Fruit fly (Drosophila melanogaster) whole organism, embryonic: ENCODE data around the gene Zaf1.

Experiments
- Aef1 ChIP-seq: fragments of 200-800 bp; sonication (Bioruptor generic); IDR thresholded peaks from 3 replicates; pipeline ENCODE4 v1.3.6; 2022; ENCODE audit warnings: missing biosample characterization, missing genetic modification characterization
- Asciz ChIP-seq: fragments of 200-800 bp; sonication (Bioruptor generic); optimal IDR thresholded peaks from 2 replicates; lab custom pipeline; 2017; ENCODE audit warnings: missing biosample characterization, mild to moderate bottlenecking, missing genetic modification characterization, missing genetic modification reagents
- Bdp1 ChIP-seq: fragments of 200-800 bp; sonication (Bioruptor generic); optimal IDR thresholded peaks from 3 replicates; lab custom pipeline; 2016; ENCODE audit warnings: missing biosample characterization, missing genetic modification characterization
- Bgb ChIP-seq: fragments of 200-800 bp; sonication (Bioruptor generic); IDR thresholded peaks from 2 replicates; pipeline ENCODE4 v1.3.6; 2022; ENCODE audit warnings: missing biosample characterization, missing genetic modification characterization; ENCODE audit not compliant: partially characterized antibody
- CG11456 ChIP-seq: fragments of 200-800 bp; sonication (Bioruptor generic); IDR thresholded peaks from 3 replicates; pipeline ENCODE4 v1.3.6; 2022; ENCODE audit warnings: missing biosample characterization, missing genetic modification characterization
- CG12236 ChIP-seq: fragments of 200-800 bp; sonication (Bioruptor generic); optimal IDR thresholded peaks from 2 replicates; lab custom pipeline; 2016; ENCODE audit warnings: missing biosample characterization, missing genetic modification characterization
- CG13296 ChIP-seq: fragments of 200-800 bp; sonication (Bioruptor generic); optimal IDR thresholded peaks from 3 replicates; lab custom pipeline; 2018; ENCODE audit warnings: missing biosample characterization, mild to moderate bottlenecking, missing genetic modification characterization
- CG13424 ChIP-seq: fragments of 200-800 bp; sonication (Bioruptor generic); optimal IDR thresholded peaks from 2 replicates; lab custom pipeline; 2019; ENCODE audit warnings: missing biosample characterization, mild to moderate bottlenecking, missing genetic modification characterization, moderate library complexity
- CG14050 ChIP-seq: fragments of 200-800 bp; sonication (Bioruptor generic); IDR thresholded peaks from 3 replicates; pipeline ENCODE4 v1.3.6; 2022; ENCODE audit warnings: missing biosample characterization, missing genetic modification characterization
- CG15011 ChIP-seq: fragments of 200-800 bp; sonication (Bioruptor generic); optimal IDR thresholded peaks from 3 replicates; lab custom pipeline; 2018; ENCODE audit warnings: missing biosample characterization, mild to moderate bottlenecking, missing genetic modification characterization
- CG15601 ChIP-seq: fragments of 200-800 bp; sonication (Bioruptor generic); optimal IDR thresholded peaks from 3 replicates; lab custom pipeline; 2019; ENCODE audit warnings: missing biosample characterization, mild to moderate bottlenecking, missing genetic modification characterization, moderate library complexity
- CG17568 ChIP-seq: fragments of 200-800 bp; sonication (Bioruptor generic); optimal IDR thresholded peaks from 2 replicates; lab custom pipeline; 2018; ENCODE audit warnings: missing biosample characterization, mild to moderate bottlenecking, missing genetic modification characterization, moderate library complexity
- CG17802 ChIP-seq: fragments of 200-800 bp; sonication (Bioruptor generic); optimal IDR thresholded peaks from 2 replicates; lab custom pipeline; 2018; ENCODE audit warnings: missing biosample characterization, mild to moderate bottlenecking, missing genetic modification characterization, moderate library complexity
- CG2202 ChIP-seq: fragments of 200-800 bp; sonication (Bioruptor generic); optimal IDR thresholded peaks from 2 replicates; lab custom pipeline; 2018; ENCODE audit warnings: missing biosample characterization, mild to moderate bottlenecking, missing genetic modification characterization
- CG2875 ChIP-seq: fragments of 200-800 bp; sonication (Bioruptor generic); optimal IDR thresholded peaks from 2 replicates; lab custom pipeline; 2017; ENCODE audit warnings: missing biosample characterization, mild to moderate bottlenecking, missing genetic modification characterization, missing genetic modification reagents
- CG31224 ChIP-seq: fragments of 200-800 bp; sonication (Bioruptor generic); IDR thresholded peaks from 2 replicates; pipeline ENCODE4 v1.3.6; 2022; ENCODE audit warnings: missing biosample characterization, missing genetic modification characterization
- CG32772 ChIP-seq: fragments of 200-800 bp; sonication (Bioruptor generic); IDR thresholded peaks from 2 replicates; pipeline ENCODE4 v1.3.6; 2022; ENCODE audit warnings: missing biosample characterization, missing genetic modification characterization
- CG42726 ChIP-seq: fragments of 200-800 bp; sonication (Bioruptor generic); IDR thresholded peaks from 2 replicates; pipeline ENCODE4 v1.3.6; 2022; ENCODE audit warnings: missing biosample characterization, missing genetic modification characterization; ENCODE audit not compliant: partially characterized antibody
- CG4282 ChIP-seq: fragments of 200-800 bp; sonication (Bioruptor generic); optimal IDR thresholded peaks from 2 replicates; lab custom pipeline; 2016; ENCODE audit warnings: missing biosample characterization, missing genetic modification characterization
- CG4707 ChIP-seq: fragments of 200-800 bp; sonication (Bioruptor generic); optimal IDR thresholded peaks from 2 replicates; lab custom pipeline; 2018; ENCODE audit warnings: missing biosample characterization, mild to moderate bottlenecking, missing genetic modification characterization, moderate library complexity
- CG5953 ChIP-seq: fragments of 200-800 bp; sonication (Bioruptor generic); IDR thresholded peaks from 2 replicates; pipeline ENCODE4 v1.3.6; 2022; ENCODE audit warnings: missing biosample characterization, missing genetic modification characterization
- CG7357 ChIP-seq: fragments of 200-800 bp; sonication (Bioruptor generic); IDR thresholded peaks from 3 replicates; pipeline ENCODE4 v1.3.6; 2022; ENCODE audit warnings: missing biosample characterization, missing genetic modification characterization
- CG7745 ChIP-seq: fragments of 200-800 bp; sonication (Bioruptor generic); optimal IDR thresholded peaks from 2 replicates; lab custom pipeline; 2018; ENCODE audit warnings: missing biosample characterization, mild to moderate bottlenecking, missing genetic modification characterization, moderate library complexity
- CHES-1-like ChIP-seq: fragments of 200-800 bp; sonication (Bioruptor generic); optimal IDR thresholded peaks from 2 replicates; lab custom pipeline; 2016; ENCODE audit warnings: missing biosample characterization, missing genetic modification characterization
- CTCF ChIP-seq: fragments of 200-800 bp; sonication (Bioruptor generic); optimal IDR thresholded peaks from 2 replicates; lab custom pipeline; 2017; ENCODE audit warnings: missing biosample characterization, mild to moderate bottlenecking, missing genetic modification characterization, moderate library complexity
- Chrac-16 ChIP-seq: fragments of 200-800 bp; sonication (Bioruptor generic); optimal IDR thresholded peaks from 3 replicates; lab custom pipeline; 2016; ENCODE audit warnings: missing biosample characterization, missing genetic modification characterization
- D ChIP-seq, 2 experiments: fragments of 200-800 bp in 1 of 2; fragments of >200 bp in 1 of 2; sonication (Bioruptor generic) in 1 of 2; optimal IDR thresholded peaks; 2 replicates in 1 of 2; 3 replicates in 1 of 2; lab custom pipeline; 2017; ENCODE audit warnings: mild to moderate bottlenecking in 1 of 2, missing biosample characterization in 1 of 2, missing genetic modification characterization in 1 of 2, missing genetic modification reagents in 1 of 2
- Dll ChIP-seq: fragments of 200-800 bp; sonication (Bioruptor generic); IDR thresholded peaks from 4 replicates; pipeline ENCODE4 v1.3.6; 2022; ENCODE audit warnings: missing biosample characterization, missing genetic modification characterization; ENCODE audit not compliant: partially characterized antibody
- Eip74EF ChIP-seq, 2 experiments: fragments of 200-800 bp in 1 of 2; fragments of >200 bp in 1 of 2; sonication (Bioruptor generic) in 1 of 2; optimal IDR thresholded peaks; 2 replicates each; lab custom pipeline; 2017 to 2019; ENCODE audit warnings: missing biosample characterization in 2 of 2, missing genetic modification characterization in 2 of 2, mild to moderate bottlenecking in 1 of 2, moderate library complexity in 1 of 2
- Fer3 ChIP-seq: fragments of 200-800 bp; sonication (Bioruptor generic); optimal IDR thresholded peaks from 2 replicates; lab custom pipeline; 2018; ENCODE audit warnings: missing biosample characterization, mild to moderate bottlenecking, missing genetic modification characterization, moderate library complexity
- HLH3B ChIP-seq: fragments of 200-800 bp; sonication (Bioruptor generic); IDR thresholded peaks from 2 replicates; pipeline ENCODE4 v1.3.6; 2022; ENCODE audit warnings: missing biosample characterization, missing genetic modification characterization
- MESR4 ChIP-seq: fragments of 200-800 bp; sonication (Bioruptor generic); optimal IDR thresholded peaks from 2 replicates; lab custom pipeline; 2018; ENCODE audit warnings: missing biosample characterization, mild to moderate bottlenecking, missing genetic modification characterization, moderate library complexity
- Nf-YB ChIP-seq: fragments of 200-800 bp; sonication (Bioruptor generic); optimal IDR thresholded peaks from 3 replicates; lab custom pipeline; 2019; ENCODE audit warnings: missing biosample characterization, mild to moderate bottlenecking, missing genetic modification characterization, moderate library complexity
- Six4 ChIP-seq: fragments of 200-800 bp; sonication (Bioruptor generic); optimal IDR thresholded peaks from 2 replicates; lab custom pipeline; 2016; ENCODE audit warnings: missing biosample characterization, missing genetic modification characterization
- br ChIP-seq: fragments of >200 bp; optimal IDR thresholded peaks from 2 replicates; lab custom pipeline; 2017
- chinmo ChIP-seq: fragments of 200-800 bp; sonication (Bioruptor generic); IDR thresholded peaks from 4 replicates; pipeline ENCODE4 v1.3.6; 2022; ENCODE audit warnings: missing biosample characterization, missing genetic modification characterization; ENCODE audit not compliant: partially characterized antibody
- ems ChIP-seq: fragments of 200-800 bp; sonication (Bioruptor generic); optimal IDR thresholded peaks from 3 replicates; lab custom pipeline; 2016; ENCODE audit warnings: missing biosample characterization, missing genetic modification characterization
- en ChIP-seq: fragments of 200-800 bp; sonication (Bioruptor generic); optimal IDR thresholded peaks from 2 replicates; lab custom pipeline; 2016; ENCODE audit warnings: missing biosample characterization, missing genetic modification characterization
- fu2 ChIP-seq: fragments of 200-800 bp; sonication (Bioruptor generic); optimal IDR thresholded peaks from 2 replicates; lab custom pipeline; 2016; ENCODE audit warnings: missing biosample characterization, missing genetic modification characterization
- gcm ChIP-seq: fragments of 200-800 bp; sonication (Bioruptor generic); optimal IDR thresholded peaks from 2 replicates; lab custom pipeline; 2019; ENCODE audit warnings: missing biosample characterization, mild to moderate bottlenecking, missing genetic modification characterization, moderate library complexity
- gcm2 ChIP-seq: fragments of 200-800 bp; sonication (Bioruptor generic); optimal IDR thresholded peaks from 2 replicates; lab custom pipeline; 2016; ENCODE audit warnings: missing biosample characterization, missing genetic modification characterization
- insv ChIP-seq, 2 experiments: fragments of 200-800 bp; sonication (Bioruptor generic); optimal IDR thresholded peaks; 3 replicates each; lab custom pipeline; 2016 to 2018; ENCODE audit warnings: missing biosample characterization in 2 of 2, missing genetic modification characterization in 2 of 2
- jing ChIP-seq: fragments of 200-800 bp; sonication (Bioruptor generic); optimal IDR thresholded peaks from 2 replicates; lab custom pipeline; 2018; ENCODE audit warnings: missing biosample characterization, mild to moderate bottlenecking, missing genetic modification characterization
- klu ChIP-seq: fragments of 200-800 bp; sonication (Bioruptor generic); IDR thresholded peaks from 2 replicates; pipeline ENCODE4 v1.3.6; 2022; ENCODE audit warnings: missing biosample characterization, missing genetic modification characterization
- lbe ChIP-seq: fragments of 200-800 bp; sonication (Bioruptor generic); optimal IDR thresholded peaks from 2 replicates; lab custom pipeline; 2016; ENCODE audit warnings: missing biosample characterization, mild to moderate bottlenecking, missing genetic modification characterization
- lmd ChIP-seq: fragments of 200-800 bp; sonication (Bioruptor generic); IDR thresholded peaks from 2 replicates; pipeline ENCODE4 v1.3.6; 2022; ENCODE audit warnings: missing biosample characterization, missing genetic modification characterization
- repo ChIP-seq: fragments of 200-800 bp; sonication (Bioruptor generic); optimal IDR thresholded peaks from 2 replicates; lab custom pipeline; 2016; ENCODE audit warnings: missing biosample characterization, missing genetic modification characterization
- sima ChIP-seq: fragments of 200-800 bp; sonication (Bioruptor generic); optimal IDR thresholded peaks from 2 replicates; lab custom pipeline; 2016; ENCODE audit warnings: missing biosample characterization, missing genetic modification characterization
- sug ChIP-seq: fragments of 200-800 bp; optimal IDR thresholded peaks from 2 replicates; lab custom pipeline; 2019; ENCODE audit warnings: missing biosample characterization, mild to moderate bottlenecking, missing genetic modification characterization, moderate library complexity
- unpg ChIP-seq: fragments of 200-800 bp; sonication (Bioruptor generic); optimal IDR thresholded peaks from 3 replicates; lab custom pipeline; 2018; ENCODE audit warnings: missing biosample characterization, mild to moderate bottlenecking, missing genetic modification characterization, moderate library complexity

Zaf1 gene

dm6 chr3R:11623025-11623424 is 2.4 kb downstream of the Zaf1 start, which contains the start of gene CG14711 (continued):
- peak; percentile 83 for TF ChIP-seq CG32772 (GFP tag; lab: Robert Waterston, UW)
- peak; percentile 80 for TF ChIP-seq ems (GFP tag; lab: Kevin White, UChicago)
- peak; percentile 93 for TF ChIP-seq Dll (GFP tag; lab: Robert Waterston, UW)
- peak; percentile 86 for TF ChIP-seq sug (tag; lab: Kevin White, UChicago)
- TF ChIP-seq CG13296 (GFP tag; lab: Kevin White, UChicago): peak; percentile 85
- peak; percentile 71 for TF ChIP-seq Bdp1 (GFP tag; lab: Kevin White, UChicago)
- peak; percentile 67 for TF ChIP-seq Nf-YB
- no peak for TF ChIP-seq gcm (GFP tag; lab: Kevin White, UChicago)
- TF ChIP-seq CG17568 (GFP tag; lab: Kevin White, UChicago): no peak
- TF ChIP-seq repo: no peak
- TF ChIP-seq CG7357 (GFP tag; lab: Robert Waterston, UW): peak; percentile 62; the same call in 2 of the 3 replicates
- peak; percentile 27; the same call in 1 of the 2 replicates for TF ChIP-seq klu
- TF ChIP-seq unpg (GFP tag; lab: Kevin White, UChicago): peak; percentile 89
- TF ChIP-seq CG12236: no peak
- no peak for TF ChIP-seq Eip74EF (GFP tag; optimal IDR thresholded peaks at IDR 0.05; lab: Kevin White, UChicago)
- TF ChIP-seq Fer3 (tag; lab: Kevin White, UChicago): peak; percentile 84
- TF ChIP-seq CG4707: peak; percentile 33
- TF ChIP-seq CG31224 (GFP tag; lab: Robert Waterston, UW): peak; percentile 69
- TF ChIP-seq Six4: peak; percentile 81
- peak; percentile 6 for TF ChIP-seq CTCF
- TF ChIP-seq insv (GFP tag; optimal IDR thresholded peaks at IDR 0.05; lab: Kevin White, UChicago): peak in 1 of 2 experiments; percentile 63
- peak; percentile 58 for TF ChIP-seq Bgb
- no peak for TF ChIP-seq CG4282 (GFP tag; lab: Kevin White, UChicago)
- peak; percentile 61 for TF ChIP-seq CG5953 (GFP tag; lab: Robert Waterston, UW)
- TF ChIP-seq CHES-1-like (GFP tag; lab: Kevin White, UChicago): peak; percentile 65
- no peak for TF ChIP-seq D (optimal IDR thresholded peaks at IDR 0.05; lab: Kevin White, UChicago)
- TF ChIP-seq D (GFP tag; optimal IDR thresholded peaks at IDR 0.05; lab: Kevin White, UChicago): peak; percentile 75
- TF ChIP-seq Aef1: peak; percentile 75
- TF ChIP-seq CG2202 (tag; lab: Kevin White, UChicago): peak; percentile 74
- peak; percentile 91 for TF ChIP-seq CG13424 (tag; lab: Kevin White, UChicago)
- no peak for TF ChIP-seq jing
- peak; percentile 76 for TF ChIP-seq lbe (GFP tag; lab: Kevin White, UChicago)
- peak; percentile 74 for TF ChIP-seq CG2875 (GFP tag; lab: Kevin White, UChicago)
- TF ChIP-seq MESR4 (GFP tag; lab: Kevin White, UChicago): peak; percentile 64
- peak; percentile 75 for TF ChIP-seq CG14050 (GFP tag; lab: Robert Waterston, UW)
- no peak for TF ChIP-seq sima (GFP tag; lab: Kevin White, UChicago)
- peak; percentile 85 for TF ChIP-seq CG11456 (GFP tag; lab: Robert Waterston, UW)
- 0 out of 4 replicates have a peak, but pooled peaks have one; percentile 32 for TF ChIP-seq chinmo (GFP tag; lab: Robert Waterston, UW)
- peak; percentile 20 for TF ChIP-seq gcm2
- peak; percentile 60 for TF ChIP-seq fu2
- peak; percentile 82 for TF ChIP-seq HLH3B (GFP tag; lab: Robert Waterston, UW)
- peak; percentile 45 for TF ChIP-seq CG17802 (tag; lab: Kevin White, UChicago)
- peak; percentile 86 for TF ChIP-seq Chrac-16 (GFP tag; lab: Kevin White, UChicago)
- TF ChIP-seq CG42726 (GFP tag; lab: Robert Waterston, UW): no peak
- TF ChIP-seq Asciz (GFP tag; lab: Kevin White, UChicago): peak; percentile 73
- peak; percentile 6 for TF ChIP-seq en (GFP tag; lab: Kevin White, UChicago)
- no peak for TF ChIP-seq br (lab: Kevin White, UChicago)
- TF ChIP-seq lmd (GFP tag; lab: Robert Waterston, UW): peak; percentile 80
- TF ChIP-seq CG15601 (tag; lab: Kevin White, UChicago): peak; percentile 87
- no peak for TF ChIP-seq CG15011 (GFP tag; lab: Kevin White, UChicago)
- peak; percentile 47 for TF ChIP-seq CG7745 (tag; lab: Kevin White, UChicago)
